Fruit fly (Drosophila melanogaster): ENCODE results near the gene CG43760.

DNA sequence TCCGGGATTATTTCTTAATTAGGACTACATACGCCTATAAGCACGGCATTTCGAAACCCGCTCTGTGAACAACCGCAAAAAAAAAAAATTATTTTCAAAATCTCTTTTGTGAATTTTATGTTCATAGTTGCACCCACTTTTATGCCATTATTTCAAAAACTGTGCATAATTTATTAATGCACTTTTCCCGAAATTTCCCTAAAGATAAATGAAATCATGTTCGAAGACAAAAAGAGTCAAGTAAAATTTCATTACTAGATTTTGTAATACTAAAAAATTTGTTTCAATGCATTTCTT lies 25.4 kb downstream of the CG43760 start:
- TF ChIP-seq Myc (optimal IDR thresholded peaks at IDR 0.05) (no peak), h (optimal IDR thresholded peaks at IDR 0.05) (no peak), insv (optimal IDR thresholded peaks at IDR 0.05) (no peak), ttk (optimal IDR thresholded peaks at IDR 0.05) (no peak)

Data from Kc167 (cell line).